Fruit fly (Drosophila melanogaster) whole organism, embryonic: ENCODE data around the gene CG4452.
A peak's percentile ranks its signal among the peaks of the same experiment; 100 is the strongest.

Source experiments
- Bgb ChIP-seq: fragments of 200-800 bp; sonication (Bioruptor generic); IDR thresholded peaks from 2 replicates; pipeline ENCODE4 v1.3.6; 2022; ENCODE audit warnings: missing biosample characterization, missing genetic modification characterization; ENCODE audit not compliant: partially characterized antibody
- CG10462 ChIP-seq: fragments of 200-800 bp; sonication (Bioruptor generic); optimal IDR thresholded peaks from 2 replicates; lab custom pipeline; 2016; ENCODE audit warnings: missing biosample characterization, missing genetic modification characterization
- CG10979 ChIP-seq: fragments of 200-800 bp; sonication (Bioruptor generic); optimal IDR thresholded peaks from 2 replicates; lab custom pipeline; 2018; ENCODE audit warnings: missing biosample characterization, mild to moderate bottlenecking, missing genetic modification characterization, moderate library complexity
- CG11456 ChIP-seq: fragments of 200-800 bp; sonication (Bioruptor generic); IDR thresholded peaks from 3 replicates; pipeline ENCODE4 v1.3.6; 2022; ENCODE audit warnings: missing biosample characterization, missing genetic modification characterization
- CG11504 ChIP-seq: fragments of 200-800 bp; sonication (Bioruptor generic); optimal IDR thresholded peaks from 3 replicates; lab custom pipeline; 2019; ENCODE audit warnings: missing biosample characterization, mild to moderate bottlenecking, missing genetic modification characterization, moderate library complexity
- CG12071 ChIP-seq: fragments of 200-800 bp; sonication (Bioruptor generic); optimal IDR thresholded peaks from 3 replicates; lab custom pipeline; 2018; ENCODE audit warnings: missing biosample characterization, mild to moderate bottlenecking, missing genetic modification characterization
- CG1792 ChIP-seq: fragments of 200-800 bp; sonication (Bioruptor generic); optimal IDR thresholded peaks from 2 replicates; lab custom pipeline; 2016; ENCODE audit warnings: missing biosample characterization, missing genetic modification characterization
- CG31388 ChIP-seq: fragments of 200-800 bp; sonication (Bioruptor generic); optimal IDR thresholded peaks from 2 replicates; lab custom pipeline; 2016; ENCODE audit warnings: missing biosample characterization, missing genetic modification characterization
- CG34224 ChIP-seq: fragments of 200-800 bp; sonication (Bioruptor generic); IDR thresholded peaks from 3 replicates; pipeline ENCODE4 v1.3.6; 2022; ENCODE audit warnings: missing biosample characterization, missing genetic modification characterization; ENCODE audit not compliant: partially characterized antibody
- CG34376 ChIP-seq: fragments of 200-800 bp; sonication (Bioruptor generic); optimal IDR thresholded peaks from 2 replicates; lab custom pipeline; 2018; ENCODE audit warnings: missing biosample characterization, mild to moderate bottlenecking, missing genetic modification characterization
- CG5245 ChIP-seq: fragments of 200-800 bp; sonication (Bioruptor generic); optimal IDR thresholded peaks from 3 replicates; lab custom pipeline; 2016; ENCODE audit warnings: missing biosample characterization, missing genetic modification characterization
- CG6254 ChIP-seq: fragments of 200-800 bp; sonication (Bioruptor generic); optimal IDR thresholded peaks from 3 replicates; lab custom pipeline; 2017; ENCODE audit warnings: mild to moderate bottlenecking, missing biosample characterization, missing genetic modification reagents, missing genetic modification characterization
- CG6689 ChIP-seq: fragments of 200-800 bp; sonication (Bioruptor generic); IDR thresholded peaks from 2 replicates; pipeline ENCODE4 v1.3.6; 2022; ENCODE audit warnings: missing biosample characterization, missing genetic modification characterization
- CG7271 ChIP-seq: fragments of 200-800 bp; sonication (Bioruptor generic); optimal IDR thresholded peaks from 2 replicates; lab custom pipeline; 2018; ENCODE audit warnings: missing biosample characterization, mild to moderate bottlenecking, missing genetic modification characterization, moderate library complexity
- CG7372 ChIP-seq: fragments of 200-800 bp; sonication (Bioruptor generic); IDR thresholded peaks from 2 replicates; pipeline ENCODE4 v1.3.6; 2022; ENCODE audit warnings: missing biosample characterization, missing genetic modification characterization
- CG8290 ChIP-seq, 3 experiments: fragments of 200-800 bp; sonication (Bioruptor generic); optimal IDR thresholded peaks; 2 replicates each; lab custom pipeline; 2016 to 2019; ENCODE audit warnings: missing biosample characterization in 3 of 3, missing genetic modification characterization in 3 of 3, mild to moderate bottlenecking in 2 of 3, moderate library complexity in 1 of 3
- CG8765 ChIP-seq: fragments of 200-800 bp; sonication (Bioruptor generic); IDR thresholded peaks from 2 replicates; pipeline ENCODE4 v1.3.6; 2022; ENCODE audit warnings: missing biosample characterization, missing genetic modification characterization
- CG9932 ChIP-seq: fragments of 200-800 bp; sonication (Bioruptor generic); IDR thresholded peaks from 2 replicates; pipeline ENCODE4 v1.3.6; 2022; ENCODE audit warnings: missing biosample characterization, missing genetic modification characterization
- CTCF ChIP-seq: fragments of 200-800 bp; sonication (Bioruptor generic); optimal IDR thresholded peaks from 2 replicates; lab custom pipeline; 2017; ENCODE audit warnings: missing biosample characterization, mild to moderate bottlenecking, missing genetic modification characterization, moderate library complexity
- Ets65A ChIP-seq: fragments of 200-800 bp; sonication (Bioruptor generic); peaks from one replicate; lab custom pipeline; 2016; ENCODE audit warnings: missing biosample characterization, missing genetic modification characterization
- H2.0 ChIP-seq: fragments of 200-800 bp; sonication (Bioruptor generic); IDR thresholded peaks from 2 replicates; pipeline ENCODE4 v1.3.6; 2022; ENCODE audit warnings: missing biosample characterization, missing genetic modification characterization
- Lhr ChIP-seq: fragments of 200-800 bp; sonication (Bioruptor generic); optimal IDR thresholded peaks from 3 replicates; lab custom pipeline; 2017; ENCODE audit warnings: mild to moderate bottlenecking, missing biosample characterization, missing genetic modification reagents, missing genetic modification characterization
- NC2β ChIP-seq: fragments of 200-800 bp; sonication (Bioruptor generic); optimal IDR thresholded peaks from 2 replicates; lab custom pipeline; 2016; ENCODE audit warnings: missing biosample characterization, missing genetic modification characterization
- Opbp ChIP-seq: fragments of 200-800 bp; sonication (Bioruptor generic); IDR thresholded peaks from 3 replicates; pipeline ENCODE4 v1.3.6; 2022; ENCODE audit warnings: missing biosample characterization, missing genetic modification characterization; ENCODE audit not compliant: partially characterized antibody
- Pdp1 ChIP-seq, 2 experiments: fragments of 200-800 bp; sonication (Bioruptor generic); optimal IDR thresholded peaks; 3 replicates each; lab custom pipeline; 2016; ENCODE audit warnings: missing biosample characterization in 2 of 2, missing genetic modification characterization in 2 of 2, mild to moderate bottlenecking in 1 of 2, moderate library complexity in 1 of 2
- Rfx ChIP-seq: fragments of 200-800 bp; sonication (Bioruptor generic); IDR thresholded peaks from 2 replicates; pipeline ENCODE4 v1.3.6; 2022; ENCODE audit warnings: missing biosample characterization, missing genetic modification characterization
- Taf1 ChIP-seq: fragments of 200-800 bp; sonication (Bioruptor generic); IDR thresholded peaks from 2 replicates; pipeline ENCODE4 v1.3.6; 2022; ENCODE audit warnings: missing biosample characterization, missing genetic modification characterization
- Xrp1 ChIP-seq: fragments of 200-800 bp; sonication (Bioruptor generic); IDR thresholded peaks from 2 replicates; pipeline ENCODE4 v1.3.6; 2022; ENCODE audit warnings: missing biosample characterization, missing genetic modification characterization
- bbx ChIP-seq: fragments of 200-800 bp; sonication (Bioruptor generic); IDR thresholded peaks from 2 replicates; pipeline ENCODE4 v1.3.6; 2022; ENCODE audit warnings: missing biosample characterization, missing genetic modification characterization; ENCODE audit not compliant: partially characterized antibody
- cas ChIP-seq: fragments of 200-800 bp; sonication (Bioruptor generic); IDR thresholded peaks from 2 replicates; pipeline ENCODE4 v1.3.6; 2022; ENCODE audit warnings: missing biosample characterization, missing genetic modification characterization
- cato ChIP-seq: fragments of 200-800 bp; sonication (Bioruptor generic); optimal IDR thresholded peaks from 2 replicates; lab custom pipeline; 2016; ENCODE audit warnings: missing biosample characterization, missing genetic modification characterization, borderline replicate concordance
- dimm ChIP-seq: fragments of 200-800 bp; sonication (Bioruptor generic); IDR thresholded peaks from 2 replicates; pipeline ENCODE4 v1.3.6; 2022; ENCODE audit warnings: missing biosample characterization, missing genetic modification characterization
- fd64A ChIP-seq: fragments of 200-800 bp; sonication (Bioruptor generic); optimal IDR thresholded peaks from 3 replicates; lab custom pipeline; 2018; ENCODE audit warnings: missing biosample characterization, mild to moderate bottlenecking, missing genetic modification characterization
- gce ChIP-seq: fragments of 200-800 bp; sonication (Bioruptor generic); IDR thresholded peaks from 3 replicates; pipeline ENCODE4 v1.3.6; 2022; ENCODE audit warnings: missing biosample characterization, missing genetic modification characterization
- grau ChIP-seq: fragments of 200-800 bp; optimal IDR thresholded peaks from 3 replicates; lab custom pipeline; 2019; ENCODE audit warnings: missing biosample characterization, mild to moderate bottlenecking, missing genetic modification characterization, moderate library complexity
- kay ChIP-seq: fragments of 200-800 bp; sonication (Bioruptor generic); optimal IDR thresholded peaks from 2 replicates; lab custom pipeline; 2016; ENCODE audit warnings: missing biosample characterization, missing genetic modification characterization
- p53 ChIP-seq: fragments of 200-800 bp; sonication (Bioruptor generic); optimal IDR thresholded peaks from 2 replicates; lab custom pipeline; 2016; ENCODE audit warnings: missing biosample characterization, missing genetic modification characterization
- pho ChIP-seq: fragments of 200-800 bp; sonication (Bioruptor generic); optimal IDR thresholded peaks from 2 replicates; lab custom pipeline; 2016; ENCODE audit warnings: missing biosample characterization, missing genetic modification characterization
- pzg ChIP-seq: fragments of 200-800 bp; sonication (Bioruptor generic); optimal IDR thresholded peaks from 3 replicates; lab custom pipeline; 2018; ENCODE audit warnings: missing biosample characterization, mild to moderate bottlenecking, missing genetic modification characterization, moderate library complexity
- salm ChIP-seq: fragments of 200-800 bp; sonication (Bioruptor generic); optimal IDR thresholded peaks from 2 replicates; lab custom pipeline; 2018; ENCODE audit warnings: missing biosample characterization, mild to moderate bottlenecking, missing genetic modification characterization
- ssp ChIP-seq: fragments of 200-800 bp; sonication (Bioruptor generic); IDR thresholded peaks from 2 replicates; pipeline ENCODE4 v1.3.6; 2022; ENCODE audit warnings: missing biosample characterization, missing genetic modification characterization
- stc ChIP-seq: fragments of 200-800 bp; sonication (Bioruptor generic); IDR thresholded peaks from 2 replicates; pipeline ENCODE4 v1.3.6; 2022; ENCODE audit warnings: missing biosample characterization, missing genetic modification characterization
- sug ChIP-seq: fragments of 200-800 bp; optimal IDR thresholded peaks from 2 replicates; lab custom pipeline; 2019; ENCODE audit warnings: missing biosample characterization, mild to moderate bottlenecking, missing genetic modification characterization, moderate library complexity
- tio ChIP-seq: fragments of 200-800 bp; sonication (Bioruptor generic); optimal IDR thresholded peaks from 2 replicates; lab custom pipeline; 2017; ENCODE audit warnings: missing biosample characterization, missing genetic modification characterization, inconsistent platforms
- trh ChIP-seq: fragments of 200-800 bp; sonication (Bioruptor generic); optimal IDR thresholded peaks from 2 replicates; lab custom pipeline; 2016; ENCODE audit warnings: missing biosample characterization, missing genetic modification characterization
- unc-4 ChIP-seq: fragments of 200-800 bp; sonication (Bioruptor generic); IDR thresholded peaks from 2 replicates; pipeline ENCODE4 v1.3.6; 2022; ENCODE audit warnings: missing biosample characterization, missing genetic modification characterization; ENCODE audit not compliant: partially characterized antibody
- unpg ChIP-seq: fragments of 200-800 bp; sonication (Bioruptor generic); optimal IDR thresholded peaks from 3 replicates; lab custom pipeline; 2018; ENCODE audit warnings: missing biosample characterization, mild to moderate bottlenecking, missing genetic modification characterization, moderate library complexity
- vvl ChIP-seq: fragments of 200-800 bp; sonication (Bioruptor generic); IDR thresholded peaks from 2 replicates; pipeline ENCODE4 v1.3.6; 2022; ENCODE audit warnings: missing biosample characterization, missing genetic modification characterization

CG4452 gene

DNA sequence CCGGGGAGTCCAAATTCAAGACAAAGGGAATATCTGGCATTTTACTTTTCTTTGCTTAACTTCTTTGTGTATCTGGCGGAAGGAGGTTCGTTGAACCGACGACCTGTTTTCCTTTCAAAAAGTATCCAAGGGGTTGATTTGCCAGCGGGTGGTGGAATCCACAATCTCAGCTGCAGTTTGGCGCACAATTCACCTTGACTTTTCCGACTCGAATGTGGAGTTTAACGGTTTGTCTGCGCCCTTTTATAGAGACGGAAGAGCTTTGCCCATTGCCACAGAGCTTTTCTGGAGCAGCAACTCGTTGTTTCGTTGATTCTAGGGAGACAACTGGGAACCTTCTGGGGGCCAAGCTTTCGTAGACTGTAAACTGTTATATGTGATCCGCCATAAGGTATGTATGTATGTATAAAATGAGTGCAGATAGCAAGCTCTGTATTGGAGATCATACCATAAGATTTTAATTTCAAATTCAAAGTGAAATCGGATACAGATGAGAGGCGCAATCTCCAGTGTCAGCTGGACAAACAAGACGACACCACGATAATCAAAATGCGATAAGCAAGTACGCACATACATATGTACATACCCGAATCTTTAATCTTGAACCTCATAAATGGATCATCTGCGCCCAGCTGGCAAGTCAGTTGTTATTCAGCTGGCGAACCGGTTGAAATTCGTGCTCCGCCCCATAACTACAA lies 5.2 kb downstream of the CG4452 start, which contains the start of the genes Hsp67Bc, CG4456 and Hsp22 (continued):
- no peak for TF ChIP-seq CG11456 (GFP tag; lab: Robert Waterston, UW)
- TF ChIP-seq Rfx (GFP tag; lab: Robert Waterston, UW), result 0 out of 2 replicates have a peak, but pooled peaks have one; percentile 14
- TF ChIP-seq CG8290 (GFP tag; optimal IDR thresholded peaks at IDR 0.05; lab: Kevin White, UChicago), result no peak
- TF ChIP-seq CG8290 (tag; optimal IDR thresholded peaks at IDR 0.05; lab: Kevin White, UChicago), result peak in 1 of 2 experiments; percentile 33
- 0 out of 2 replicates have a peak, but pooled peaks have one; percentile 12 for TF ChIP-seq vvl
- TF ChIP-seq CG6254, result peak; percentile 18
- no peak for TF ChIP-seq NC2β (GFP tag; lab: Kevin White, UChicago)
- peak; percentile 24; the same call in 1 of the 2 replicates for TF ChIP-seq bbx (GFP tag; lab: Robert Waterston, UW)
- no peak for TF ChIP-seq unc-4
- peak; percentile 27; the same call in 1 of the 2 replicates for TF ChIP-seq Bgb (GFP tag; lab: Robert Waterston, UW)
- TF ChIP-seq Opbp, result peak; percentile 20; the same call in 1 of the 3 replicates
- TF ChIP-seq CG10979 (tag; lab: Kevin White, UChicago), result no peak
- TF ChIP-seq CG1792 (GFP tag; lab: Kevin White, UChicago), result peak; percentile 1
- peak; percentile 48 for TF ChIP-seq CG34376 (GFP tag; lab: Kevin White, UChicago)
- no peak for TF ChIP-seq CG5245 (GFP tag; lab: Kevin White, UChicago)
- TF ChIP-seq tio (GFP tag; lab: Kevin White, UChicago), result no peak
- peak; percentile 15 for TF ChIP-seq CG12071 (GFP tag; lab: Kevin White, UChicago)
- TF ChIP-seq CTCF, result peak; percentile 5
- no peak for TF ChIP-seq Ets65A (GFP tag; lab: Kevin White, UChicago)
- 0 out of 3 replicates have a peak, but pooled peaks have one; percentile 50 for TF ChIP-seq gce
- no peak for TF ChIP-seq CG31388 (GFP tag; lab: Kevin White, UChicago)
- no peak for TF ChIP-seq salm (tag; lab: Kevin White, UChicago)
- TF ChIP-seq pzg (GFP tag; lab: Kevin White, UChicago), result no peak
- no peak for TF ChIP-seq Xrp1
- TF ChIP-seq CG34224 (GFP tag; lab: Robert Waterston, UW), result 0 out of 3 replicates have a peak, but pooled peaks have one; percentile 35
- peak; percentile 27 for TF ChIP-seq sug (tag; lab: Kevin White, UChicago)
- no peak for TF ChIP-seq CG8765 (GFP tag; lab: Robert Waterston, UW)
- peak; percentile 33 for TF ChIP-seq fd64A (GFP tag; lab: Kevin White, UChicago)
- peak in 1 of 2 experiments; percentile 30 for TF ChIP-seq Pdp1 (GFP tag; optimal IDR thresholded peaks at IDR 0.05; lab: Kevin White, UChicago)

DNA sequence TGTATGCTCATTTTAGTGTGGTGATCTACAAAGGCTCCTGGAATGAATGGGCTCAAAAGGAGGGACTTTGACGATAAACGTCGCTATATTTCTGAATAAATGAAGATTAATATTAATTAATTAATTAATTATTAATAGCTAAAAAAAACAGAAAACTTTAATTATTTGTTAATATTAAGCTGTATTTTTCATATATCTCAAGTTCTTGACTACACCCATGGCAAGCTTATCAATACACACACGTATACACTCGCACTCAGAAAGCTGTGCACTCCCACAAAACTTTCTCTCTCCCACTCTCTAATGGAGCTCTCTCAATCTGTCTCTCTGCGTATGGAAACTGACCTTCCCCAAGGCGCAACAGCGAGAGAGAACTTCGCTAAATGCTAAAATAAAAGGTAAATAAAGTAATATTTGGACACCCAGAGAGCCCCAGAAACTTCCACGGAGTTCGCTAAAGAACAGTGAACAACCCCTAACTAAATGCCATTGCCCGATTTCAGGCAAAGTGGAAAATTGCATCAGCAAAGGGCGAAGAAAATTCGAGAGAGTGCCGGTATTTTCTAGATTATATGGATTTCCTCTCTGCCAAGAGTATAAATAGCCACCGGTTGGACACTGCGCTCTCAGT lies 6.3 kb downstream of the CG4452 start:
- TF ChIP-seq Lhr (GFP tag; lab: Kevin White, UChicago) (peak; percentile 2), salm (tag; lab: Kevin White, UChicago) (peak; percentile 31), bbx (GFP tag; lab: Robert Waterston, UW) (peak; percentile 64), ssp (GFP tag; lab: Robert Waterston, UW) (peak; percentile 31; the same call in 1 of the 2 replicates), cato (peak; percentile 18), grau (tag; lab: Kevin White, UChicago) (peak; percentile 56), CG6689 (GFP tag; lab: Robert Waterston, UW) (peak; percentile 69), CG10462 (GFP tag; lab: Kevin White, UChicago) (peak; percentile 29), CG11504 (tag; lab: Kevin White, UChicago) (peak; percentile 74), p53 (GFP tag; lab: Kevin White, UChicago) (no peak), kay (no peak), H2.0 (GFP tag; lab: Robert Waterston, UW) (peak; percentile 54; the same call in 1 of the 2 replicates), cas (GFP tag; lab: Robert Waterston, UW) (no peak; the same call in 1 of the 2 replicates), CG7372 (GFP tag; lab: Robert Waterston, UW) (peak; percentile 28; the same call in 1 of the 2 replicates), CG9932 (peak; percentile 61), Taf1 (GFP tag; lab: Robert Waterston, UW) (peak; percentile 56; the same call in 1 of the 2 replicates), dimm (no peak), unpg (GFP tag; lab: Kevin White, UChicago) (peak; percentile 80), CG7271 (tag; lab: Kevin White, UChicago) (peak; percentile 13), pho (GFP tag; lab: Kevin White, UChicago) (no peak), trh (GFP tag; lab: Kevin White, UChicago) (peak; percentile 14), stc (GFP tag; lab: Robert Waterston, UW) (peak; percentile 79)
